Fruit fly (Drosophila melanogaster) whole organism, embryonic: ENCODE measurements around the gene Gr97a.

ENCODE experiments used
- Atf-2 ChIP-seq: fragments of 200-800 bp; sonication (Bioruptor generic); optimal IDR thresholded peaks from 2 replicates; lab custom pipeline; 2016; ENCODE audit warnings: missing biosample characterization, missing genetic modification characterization
- Atf3 ChIP-seq: fragments of 200-800 bp; sonication (Bioruptor generic); optimal IDR thresholded peaks from 3 replicates; lab custom pipeline; 2016; ENCODE audit warnings: missing biosample characterization, missing genetic modification characterization
- Bgb ChIP-seq: fragments of 200-800 bp; sonication (Bioruptor generic); IDR thresholded peaks from 2 replicates; pipeline ENCODE4 v1.3.6; 2022; ENCODE audit warnings: missing biosample characterization, missing genetic modification characterization; ENCODE audit not compliant: partially characterized antibody
- CG10543 ChIP-seq: fragments of 200-800 bp; sonication (Bioruptor generic); optimal IDR thresholded peaks from 3 replicates; lab custom pipeline; 2017; ENCODE audit warnings: missing biosample characterization, mild to moderate bottlenecking, missing genetic modification characterization, moderate library complexity
- CG11093 ChIP-seq: fragments of 200-800 bp; sonication (Bioruptor generic); IDR thresholded peaks from 3 replicates; pipeline ENCODE4 v1.3.6; 2022; ENCODE audit warnings: missing biosample characterization, missing genetic modification characterization
- CG11696 ChIP-seq: fragments of 200-800 bp; sonication (Bioruptor generic); IDR thresholded peaks from 2 replicates; pipeline ENCODE4 v1.3.6; 2022; ENCODE audit warnings: missing biosample characterization, missing genetic modification characterization
- CG12219 ChIP-seq: fragments of 200-800 bp; sonication (Bioruptor generic); optimal IDR thresholded peaks from 3 replicates; lab custom pipeline; 2018; ENCODE audit warnings: missing biosample characterization, mild to moderate bottlenecking, missing genetic modification characterization
- CG12236 ChIP-seq: fragments of 200-800 bp; sonication (Bioruptor generic); optimal IDR thresholded peaks from 2 replicates; lab custom pipeline; 2016; ENCODE audit warnings: missing biosample characterization, missing genetic modification characterization
- CG12659 ChIP-seq: fragments of 200-800 bp; sonication (Bioruptor generic); optimal IDR thresholded peaks from 3 replicates; lab custom pipeline; 2017; ENCODE audit warnings: mild to moderate bottlenecking, missing biosample characterization, missing genetic modification reagents, missing genetic modification characterization
- CG14014 ChIP-seq: fragments of 200-800 bp; sonication (Bioruptor generic); IDR thresholded peaks from 2 replicates; pipeline ENCODE4 v1.3.6; 2022; ENCODE audit warnings: missing biosample characterization, missing genetic modification characterization
- CG14710 ChIP-seq: fragments of 200-800 bp; sonication (Bioruptor generic); optimal IDR thresholded peaks from 3 replicates; lab custom pipeline; 2019; ENCODE audit warnings: missing biosample characterization, mild to moderate bottlenecking, missing genetic modification characterization, moderate library complexity
- CG15514 ChIP-seq: fragments of 200-800 bp; sonication (Bioruptor generic); optimal IDR thresholded peaks from 3 replicates; lab custom pipeline; 2017; ENCODE audit warnings: missing biosample characterization, missing genetic modification characterization, mild to moderate bottlenecking, moderate library complexity, missing genetic modification reagents
- CG17359 ChIP-seq: fragments of 200-800 bp; sonication (Bioruptor generic); optimal IDR thresholded peaks from 3 replicates; lab custom pipeline; 2018; ENCODE audit warnings: missing biosample characterization, mild to moderate bottlenecking, missing genetic modification characterization, moderate library complexity
- CG17912 ChIP-seq: fragments of 200-800 bp; sonication (Bioruptor generic); optimal IDR thresholded peaks from 2 replicates; lab custom pipeline; 2018; ENCODE audit warnings: missing biosample characterization, mild to moderate bottlenecking, missing genetic modification characterization
- CG2129 ChIP-seq: fragments of 200-800 bp; sonication (Bioruptor generic); IDR thresholded peaks from 2 replicates; pipeline ENCODE4 v1.3.6; 2022; ENCODE audit warnings: missing biosample characterization, missing genetic modification characterization; ENCODE audit not compliant: partially characterized antibody
- CG2889 ChIP-seq: fragments of 200-800 bp; sonication (Bioruptor generic); IDR thresholded peaks from 3 replicates; pipeline ENCODE4 v1.3.6; 2022; ENCODE audit warnings: missing biosample characterization, missing genetic modification characterization
- CG30403 ChIP-seq: fragments of 200-800 bp; sonication (Bioruptor generic); optimal IDR thresholded peaks from 3 replicates; lab custom pipeline; 2016; ENCODE audit warnings: missing biosample characterization, missing genetic modification characterization
- CG3847 ChIP-seq: fragments of 200-800 bp; sonication (Bioruptor generic); IDR thresholded peaks from 2 replicates; pipeline ENCODE4 v1.3.6; 2022; ENCODE audit warnings: missing biosample characterization, missing genetic modification characterization
- CG5953 ChIP-seq: fragments of 200-800 bp; sonication (Bioruptor generic); IDR thresholded peaks from 2 replicates; pipeline ENCODE4 v1.3.6; 2022; ENCODE audit warnings: missing biosample characterization, missing genetic modification characterization
- CG8944 ChIP-seq: fragments of 200-800 bp; sonication (Bioruptor generic); optimal IDR thresholded peaks from 3 replicates; lab custom pipeline; 2016; ENCODE audit warnings: missing biosample characterization, missing genetic modification characterization
- Dad ChIP-seq: fragments of 200-800 bp; sonication (Bioruptor generic); optimal IDR thresholded peaks from 3 replicates; lab custom pipeline; 2016; ENCODE audit warnings: missing biosample characterization, missing genetic modification characterization
- Eip74EF ChIP-seq, 2 experiments: fragments of 200-800 bp in 1 of 2; fragments of >200 bp in 1 of 2; sonication (Bioruptor generic) in 1 of 2; optimal IDR thresholded peaks; 2 replicates each; lab custom pipeline; 2017 to 2019; ENCODE audit warnings: missing biosample characterization in 2 of 2, missing genetic modification characterization in 2 of 2, mild to moderate bottlenecking in 1 of 2, moderate library complexity in 1 of 2
- H2.0 ChIP-seq: fragments of 200-800 bp; sonication (Bioruptor generic); IDR thresholded peaks from 2 replicates; pipeline ENCODE4 v1.3.6; 2022; ENCODE audit warnings: missing biosample characterization, missing genetic modification characterization
- Hand ChIP-seq: fragments of 200-800 bp; sonication (Bioruptor generic); optimal IDR thresholded peaks from 2 replicates; lab custom pipeline; 2017; ENCODE audit warnings: mild to moderate bottlenecking, missing biosample characterization, missing genetic modification reagents, missing genetic modification characterization
- MBD-R2 ChIP-seq: fragments of 200-800 bp; sonication (Bioruptor generic); IDR thresholded peaks from 2 replicates; pipeline ENCODE4 v1.3.6; 2022; ENCODE audit warnings: missing biosample characterization, missing genetic modification characterization
- Optix ChIP-seq: fragments of 200-800 bp; sonication (Bioruptor generic); IDR thresholded peaks from 3 replicates; pipeline ENCODE4 v1.3.6; 2022; ENCODE audit warnings: missing biosample characterization, missing genetic modification characterization
- Pdp1 ChIP-seq, 2 experiments: fragments of 200-800 bp; sonication (Bioruptor generic); optimal IDR thresholded peaks; 3 replicates each; lab custom pipeline; 2016; ENCODE audit warnings: missing biosample characterization in 2 of 2, missing genetic modification characterization in 2 of 2, mild to moderate bottlenecking in 1 of 2, moderate library complexity in 1 of 2
- Sin3A ChIP-seq: fragments of >200 bp; optimal IDR thresholded peaks from 2 replicates; lab custom pipeline; 2018
- bab2 ChIP-seq: fragments of 200-800 bp; sonication (Bioruptor generic); optimal IDR thresholded peaks from 2 replicates; lab custom pipeline; 2016; ENCODE audit warnings: missing biosample characterization, missing genetic modification characterization
- bbx ChIP-seq: fragments of 200-800 bp; sonication (Bioruptor generic); IDR thresholded peaks from 2 replicates; pipeline ENCODE4 v1.3.6; 2022; ENCODE audit warnings: missing biosample characterization, missing genetic modification characterization; ENCODE audit not compliant: partially characterized antibody
- cg ChIP-seq: fragments of 200-800 bp; sonication (Bioruptor generic); optimal IDR thresholded peaks from 3 replicates; lab custom pipeline; 2019; ENCODE audit warnings: missing biosample characterization, mild to moderate bottlenecking, missing genetic modification characterization, moderate library complexity
- chinmo ChIP-seq: fragments of 200-800 bp; sonication (Bioruptor generic); IDR thresholded peaks from 4 replicates; pipeline ENCODE4 v1.3.6; 2022; ENCODE audit warnings: missing biosample characterization, missing genetic modification characterization; ENCODE audit not compliant: partially characterized antibody
- corto ChIP-seq: fragments of 200-800 bp; sonication (Bioruptor generic); optimal IDR thresholded peaks from 2 replicates; lab custom pipeline; 2016; ENCODE audit warnings: missing biosample characterization, mild to moderate bottlenecking, missing genetic modification characterization, moderate library complexity
- crp ChIP-seq, 2 experiments: fragments of 200-800 bp; sonication (Bioruptor generic); optimal IDR thresholded peaks; 2 replicates in 1 of 2; 3 replicates in 1 of 2; lab custom pipeline; 2017; ENCODE audit warnings: missing biosample characterization in 2 of 2, missing genetic modification characterization in 2 of 2, mild to moderate bottlenecking in 1 of 2, moderate library complexity in 1 of 2
- emc ChIP-seq: fragments of 200-800 bp; sonication (Bioruptor generic); optimal IDR thresholded peaks from 2 replicates; lab custom pipeline; 2016; ENCODE audit warnings: missing biosample characterization, missing genetic modification characterization
- fd96Cb ChIP-seq: fragments of 200-800 bp; sonication (Bioruptor generic); optimal IDR thresholded peaks from 2 replicates; lab custom pipeline; 2018; ENCODE audit warnings: missing biosample characterization, mild to moderate bottlenecking, missing genetic modification characterization, moderate library complexity
- lab ChIP-seq: fragments of 200-800 bp; sonication (Bioruptor generic); optimal IDR thresholded peaks from 3 replicates; lab custom pipeline; 2017; ENCODE audit warnings: missing biosample characterization, missing genetic modification characterization, mild to moderate bottlenecking, moderate library complexity, missing genetic modification reagents
- luna ChIP-seq: fragments of 200-800 bp; sonication (Bioruptor generic); optimal IDR thresholded peaks from 2 replicates; lab custom pipeline; 2016; ENCODE audit warnings: missing biosample characterization, missing genetic modification characterization
- maf-S ChIP-seq: fragments of 200-800 bp; sonication (Bioruptor generic); optimal IDR thresholded peaks from 2 replicates; lab custom pipeline; 2016; ENCODE audit warnings: missing biosample characterization, missing genetic modification characterization
- nerfin-1 ChIP-seq: fragments of 200-800 bp; sonication (Bioruptor generic); optimal IDR thresholded peaks from 3 replicates; lab custom pipeline; 2019; ENCODE audit warnings: missing biosample characterization, mild to moderate bottlenecking, missing genetic modification characterization, moderate library complexity
- pan ChIP-seq, 4 experiments: fragments of >200 bp in 3 of 4; fragments of 200-800 bp in 1 of 4; sonication (Bioruptor generic) in 1 of 4; optimal IDR thresholded peaks in 3 of 4; IDR thresholded peaks in 1 of 4; 2 replicates each; pipeline versions ENCODE4 v1.3.6 to Lab custom; 2017 to 2022; ENCODE audit warnings: missing biosample characterization in 2 of 4, missing genetic modification characterization in 2 of 4, mixed read lengths in 1 of 4
- sd ChIP-seq: fragments of 200-800 bp; sonication (Bioruptor generic); optimal IDR thresholded peaks from 3 replicates; lab custom pipeline; 2018; ENCODE audit warnings: missing biosample characterization, mild to moderate bottlenecking, missing genetic modification characterization, moderate library complexity
- sim ChIP-seq: fragments of 200-800 bp; sonication (Bioruptor generic); IDR thresholded peaks from 2 replicates; pipeline ENCODE4 v1.3.6; 2022; ENCODE audit warnings: missing biosample characterization, missing genetic modification characterization
- sisA ChIP-seq: fragments of 200-800 bp; sonication (Bioruptor generic); IDR thresholded peaks from 2 replicates; pipeline ENCODE4 v1.3.6; 2022; ENCODE audit warnings: missing biosample characterization, missing genetic modification characterization
- slou ChIP-seq: fragments of 200-800 bp; sonication (Bioruptor generic); optimal IDR thresholded peaks from 3 replicates; lab custom pipeline; 2016; ENCODE audit warnings: missing biosample characterization, missing genetic modification characterization
- tll ChIP-seq, 2 experiments: fragments of 200-800 bp in 1 of 2; fragments of >200 bp in 1 of 2; sonication (Bioruptor generic) in 1 of 2; optimal IDR thresholded peaks; 2 replicates each; lab custom pipeline; 2017 to 2019; ENCODE audit warnings: missing biosample characterization in 2 of 2, missing genetic modification characterization in 2 of 2, mild to moderate bottlenecking in 1 of 2, moderate library complexity in 1 of 2
- tup ChIP-seq: fragments of 200-800 bp; sonication (Bioruptor generic); optimal IDR thresholded peaks from 2 replicates; lab custom pipeline; 2016; ENCODE audit warnings: missing biosample characterization, mild to moderate bottlenecking, missing genetic modification characterization, moderate library complexity
- wek ChIP-seq: fragments of 200-800 bp; sonication (Bioruptor generic); optimal IDR thresholded peaks from 3 replicates; lab custom pipeline; 2018; ENCODE audit warnings: missing biosample characterization, mild to moderate bottlenecking, missing genetic modification characterization, moderate library complexity

The Gr97a gene

dm6 chr3R:26963747-26964174 lies 2.5 kb downstream of the Gr97a start (continued):
- TF ChIP-seq CG8944 (GFP tag; lab: Kevin White, UChicago) (peak; percentile 52), Dad (no peak), fd96Cb (tag; lab: Kevin White, UChicago) (peak; percentile 33), Sin3A (no peak), Atf3 (GFP tag; lab: Kevin White, UChicago) (no peak), luna (GFP tag; lab: Kevin White, UChicago) (peak; percentile 30), bbx (no peak), slou (GFP tag; lab: Kevin White, UChicago) (peak; percentile 48), Hand (peak; percentile 43), CG14710 (tag; lab: Kevin White, UChicago) (peak; percentile 77), CG12219 (GFP tag; lab: Kevin White, UChicago) (peak; percentile 52), emc (GFP tag; lab: Kevin White, UChicago) (peak; percentile 2), CG17359 (tag; lab: Kevin White, UChicago) (peak; percentile 87), CG12659 (peak; percentile 9), H2.0 (no peak), CG11093 (GFP tag; lab: Robert Waterston, UW) (peak; percentile 56; the same call in 1 of the 3 replicates), CG14014 (GFP tag; lab: Robert Waterston, UW) (peak; percentile 45; the same call in 1 of the 2 replicates), CG2129 (no peak), lab (GFP tag; lab: Kevin White, UChicago) (peak; percentile 90), sim (GFP tag; lab: Robert Waterston, UW) (no peak), CG12236 (GFP tag; lab: Kevin White, UChicago) (no peak), Atf-2 (GFP tag; lab: Kevin White, UChicago) (peak; percentile 3), maf-S (GFP tag; lab: Kevin White, UChicago) (no peak), CG2889 (GFP tag; lab: Robert Waterston, UW) (no peak), CG15514 (GFP tag; lab: Kevin White, UChicago) (peak; percentile 68), bab2 (peak; percentile 86)
- TF ChIP-seq, all 482 proteins: peak for 256

- TF ChIP-seq CG3847, result 0 out of 2 replicates have a peak, but pooled peaks have one; percentile 11
- TF ChIP-seq nerfin-1 (tag; lab: Kevin White, UChicago), result peak; percentile 47
- TF ChIP-seq MBD-R2 (GFP tag; lab: Robert Waterston, UW), result 0 out of 2 replicates have a peak, but pooled peaks have one; percentile 10
- TF ChIP-seq sd (tag; lab: Kevin White, UChicago), result peak; percentile 78
- TF ChIP-seq Pdp1 (GFP tag; optimal IDR thresholded peaks at IDR 0.05; lab: Kevin White, UChicago), result peak in 1 of 2 experiments; percentile 91
- TF ChIP-seq Eip74EF (GFP tag; optimal IDR thresholded peaks at IDR 0.05; lab: Kevin White, UChicago), result no peak
- no peak for TF ChIP-seq crp (GFP tag; optimal IDR thresholded peaks at IDR 0.05; lab: Kevin White, UChicago)
- no peak for TF ChIP-seq tup (GFP tag; lab: Kevin White, UChicago)
- 0 out of 3 replicates have a peak, but pooled peaks have one; percentile 16 for TF ChIP-seq Optix (GFP tag; lab: Robert Waterston, UW)
- 0 out of 2 replicates have a peak, but pooled peaks have one; percentile 9 for TF ChIP-seq sisA (GFP tag; lab: Robert Waterston, UW)
- no peak for TF ChIP-seq pan (optimal IDR thresholded peaks at IDR 0.05; lab: Kevin White, UChicago)
- peak in 1 of 2 experiments; percentile 10 for TF ChIP-seq pan (GFP tag; optimal IDR thresholded peaks at IDR 0.05 in 1 of 2, IDR thresholded peaks at IDR 0.05 in 1 of 2)
- TF ChIP-seq corto (GFP tag; lab: Kevin White, UChicago), result no peak
- peak; percentile 37; the same call in 1 of the 2 replicates for TF ChIP-seq Bgb
- peak; percentile 33 for TF ChIP-seq Dad
- TF ChIP-seq cg (GFP tag; lab: Kevin White, UChicago), result no peak
- peak; percentile 80; the same call in 3 of the 4 replicates for TF ChIP-seq chinmo
- TF ChIP-seq tll (GFP tag; optimal IDR thresholded peaks at IDR 0.05; lab: Kevin White, UChicago), result no peak
- TF ChIP-seq CG11696 (GFP tag; lab: Robert Waterston, UW), result no peak
- no peak for TF ChIP-seq CG30403
- no peak for TF ChIP-seq wek
- 0 out of 2 replicates have a peak, but pooled peaks have one; percentile 49 for TF ChIP-seq CG5953
- peak; percentile 11 for TF ChIP-seq CG10543
- no peak for TF ChIP-seq CG17912 (GFP tag; lab: Kevin White, UChicago)
Measured at dm6 chr3R:26960496-26960895, 5.8 kb downstream of the Gr97a start.
